Worm (Caenorhabditis elegans): Measurements from ENCODE around the gene T09D3.8.

ce11 chrV:5328314-5328713 is 36.6 kb upstream of the T09D3.8 start, which contains the start of gene C10G8.8:
- TF ChIP-seq pha-4 (tag; optimal IDR thresholded peaks at IDR 0.05) (no peak), dmd-4 (tag; optimal IDR thresholded peaks at IDR 0.05; ENCODE audit: borderline replicate concordance) (no peak), tbx-7 (tag; optimal IDR thresholded peaks at IDR 0.05) (no peak), ama-1 (optimal IDR thresholded peaks at IDR 0.05) (no peak), unc-55 (GFP tag; optimal IDR thresholded peaks at IDR 0.05) (no peak), dve-1 (tag; optimal IDR thresholded peaks at IDR 0.05) (no peak), unc-86 (tag; optimal IDR thresholded peaks at IDR 0.05) (no peak), nfya-1 (tag; optimal IDR thresholded peaks at IDR 0.05) (no peak), ceh-31 (tag; optimal IDR thresholded peaks at IDR 0.05) (no peak), pqm-1 (tag; optimal IDR thresholded peaks at IDR 0.05) (no peak), elt-2 (tag; optimal IDR thresholded peaks at IDR 0.05) (no peak), ceh-18 (tag; optimal IDR thresholded peaks at IDR 0.05) (no peak), ceh-9 (tag; optimal IDR thresholded peaks at IDR 0.05) (no peak)
